Fruit fly (Drosophila melanogaster) S2 (cell line): ENCODE data around the gene nAChRalpha6.

Experiments
- CG8478 ChIP-seq: fragments of >200 bp; optimal IDR thresholded peaks from 2 replicates; lab custom pipeline; 2018
- CTCF ChIP-seq, 2 experiments: fragments of >200 bp; optimal IDR thresholded peaks; 2 replicates each; lab custom pipeline; 2018

dm6 chr2L:9790535-9790992 is 95.5 kb downstream of the nAChRalpha6 start, which contains the start of gene CG4036:
- TF ChIP-seq CG8478 (lab: Kevin White, UChicago) (no peak), CTCF (optimal IDR thresholded peaks at IDR 0.05; lab: Kevin White, UChicago) (no peak)
